Worm (Caenorhabditis elegans): ENCODE results near the gene chhy-1.

The chhy-1 gene

ce11 chrII:8573044-8573443 is 44.4 kb downstream of the chhy-1 start, which contains the start of gene F54C9.7:
Gene F54C9.7, plus strand, starts transcription at chrII:8573344.
- no peak for TF ChIP-seq mep-1 (tag; optimal IDR thresholded peaks at IDR 0.05)
- TF ChIP-seq nhr-237 (tag; optimal IDR thresholded peaks at IDR 0.05), result no peak
- TF ChIP-seq nhr-76 (tag; optimal IDR thresholded peaks at IDR 0.05), result no peak
- no peak for TF ChIP-seq snpc-4 (tag; optimal IDR thresholded peaks at IDR 0.05)
- no peak for TF ChIP-seq zip-8 (tag; optimal IDR thresholded peaks at IDR 0.05)
- no peak for TF ChIP-seq lsy-2 (tag; optimal IDR thresholded peaks at IDR 0.05)
- TF ChIP-seq lin-13 (tag; optimal IDR thresholded peaks at IDR 0.05), result no peak
- no peak for TF ChIP-seq ceh-43 (GFP tag; optimal IDR thresholded peaks at IDR 0.05)
- no peak for TF ChIP-seq elt-1 (tag; optimal IDR thresholded peaks at IDR 0.05; ENCODE audit: borderline replicate concordance, insufficient read depth)
- no peak for TF ChIP-seq lin-32 (GFP tag; optimal IDR thresholded peaks at IDR 0.05)
- no peak for TF ChIP-seq ham-2 (GFP tag; optimal IDR thresholded peaks at IDR 0.05)
- no peak for TF ChIP-seq ceh-83 (GFP tag; optimal IDR thresholded peaks at IDR 0.05)
- no peak for TF ChIP-seq pha-4 (tag; optimal IDR thresholded peaks at IDR 0.05)
- TF ChIP-seq bed-3 (GFP tag; optimal IDR thresholded peaks at IDR 0.05), result no peak
- TF ChIP-seq ceh-39 (tag; optimal IDR thresholded peaks at IDR 0.05), result no peak
- no peak for TF ChIP-seq blmp-1 (tag; optimal IDR thresholded peaks at IDR 0.05)
- TF ChIP-seq sptf-1 (tag; optimal IDR thresholded peaks at IDR 0.05), result no peak
- no peak for TF ChIP-seq unc-120 (tag; optimal IDR thresholded peaks at IDR 0.05; ENCODE audit: poor library complexity, severe bottlenecking)
- TF ChIP-seq unc-39 (tag; optimal IDR thresholded peaks at IDR 0.05), result no peak
- no peak for TF ChIP-seq tbx-8 (GFP tag; optimal IDR thresholded peaks at IDR 0.05)

ce11 chrII:8570977-8571376 is 46.4 kb downstream of the chhy-1 start, which contains the start of gene bcs-1:
Gene bcs-1, plus strand, starts transcription at chrII:8571085.
- TF ChIP-seq drap-1 (GFP tag; optimal IDR thresholded peaks at IDR 0.05), result no peak
- TF ChIP-seq ceh-43 (GFP tag; optimal IDR thresholded peaks at IDR 0.05), result no peak
- no peak for TF ChIP-seq unc-39 (tag; optimal IDR thresholded peaks at IDR 0.05)
- no peak for TF ChIP-seq tbx-8 (GFP tag; optimal IDR thresholded peaks at IDR 0.05)
- TF ChIP-seq lin-32 (GFP tag; optimal IDR thresholded peaks at IDR 0.05), result no peak
- no peak for TF ChIP-seq sem-2 (GFP tag; optimal IDR thresholded peaks at IDR 0.05)
- TF ChIP-seq flh-1 (GFP tag; optimal IDR thresholded peaks at IDR 0.05), result no peak
- no peak for TF ChIP-seq unc-120 (tag; optimal IDR thresholded peaks at IDR 0.05; ENCODE audit: poor library complexity, severe bottlenecking)
- no peak for TF ChIP-seq zip-8 (tag; optimal IDR thresholded peaks at IDR 0.05)

ce11 chrII:8569038-8569977 is 48.1 kb downstream of the chhy-1 start, which contains the start of the genes col-38 and rpl-5:
Gene col-38, minus strand, starts transcription at chrII:8569088.
Gene rpl-5, plus strand, starts transcription at chrII:8569927.
- TF ChIP-seq elt-1 (tag; optimal IDR thresholded peaks at IDR 0.05; ENCODE audit: borderline replicate concordance, insufficient read depth), result no peak
- TF ChIP-seq nhr-76 (tag; optimal IDR thresholded peaks at IDR 0.05), result no peak
- no peak for TF ChIP-seq nhr-12 (tag; optimal IDR thresholded peaks at IDR 0.05)
- peak; percentile 96 for TF ChIP-seq lsy-2 (tag; optimal IDR thresholded peaks at IDR 0.05)
- peak; percentile 39 for TF ChIP-seq cnd-1 (tag; optimal IDR thresholded peaks at IDR 0.05)
- TF ChIP-seq sem-2 (GFP tag; optimal IDR thresholded peaks at IDR 0.05), result no peak
- TF ChIP-seq nhr-2 (tag; optimal IDR thresholded peaks at IDR 0.05), result peak; percentile 54
- TF ChIP-seq nhr-28 (tag; optimal IDR thresholded peaks at IDR 0.05), result no peak
- TF ChIP-seq mls-2 (tag; optimal IDR thresholded peaks at IDR 0.05), result peak; percentile 54
- peak; percentile 81 for TF ChIP-seq sptf-1 (tag; optimal IDR thresholded peaks at IDR 0.05)
- peak; percentile 40 for TF ChIP-seq hlh-1 (tag; optimal IDR thresholded peaks at IDR 0.05)
- TF ChIP-seq bed-3 (GFP tag; optimal IDR thresholded peaks at IDR 0.05), result no peak
- peak; percentile 82 for TF ChIP-seq ceh-39 (tag; optimal IDR thresholded peaks at IDR 0.05)
- TF ChIP-seq unc-120 (tag; optimal IDR thresholded peaks at IDR 0.05; ENCODE audit: poor library complexity, severe bottlenecking), result peak; percentile 13
- peak; percentile 93 for TF ChIP-seq mep-1 (tag; optimal IDR thresholded peaks at IDR 0.05)
- peak; percentile 79 for TF ChIP-seq ces-1 (GFP tag; optimal IDR thresholded peaks at IDR 0.05)
- TF ChIP-seq unc-62 (GFP tag; optimal IDR thresholded peaks at IDR 0.05), result peak; percentile 32
- no peak for TF ChIP-seq mab-5 (tag; optimal IDR thresholded peaks at IDR 0.05)
- TF ChIP-seq lin-32 (GFP tag; optimal IDR thresholded peaks at IDR 0.05), result no peak
- TF ChIP-seq blmp-1 (tag; optimal IDR thresholded peaks at IDR 0.05), result no peak
- no peak for TF ChIP-seq ztf-11 (tag; optimal IDR thresholded peaks at IDR 0.05)
- peak; percentile 90 for TF ChIP-seq pha-4 (tag; optimal IDR thresholded peaks at IDR 0.05)
- no peak for TF ChIP-seq M03D4.4 (tag; optimal IDR thresholded peaks at IDR 0.05)
- TF ChIP-seq zip-8 (tag; optimal IDR thresholded peaks at IDR 0.05), result no peak
- TF ChIP-seq nhr-237 (tag; optimal IDR thresholded peaks at IDR 0.05), result peak; percentile 91
- peak; percentile 87 for TF ChIP-seq lin-13 (tag; optimal IDR thresholded peaks at IDR 0.05)
- no peak for TF ChIP-seq ham-2 (GFP tag; optimal IDR thresholded peaks at IDR 0.05)
- no peak for TF ChIP-seq unc-39 (tag; optimal IDR thresholded peaks at IDR 0.05)
- no peak for TF ChIP-seq drap-1 (GFP tag; optimal IDR thresholded peaks at IDR 0.05)
